Worm (Caenorhabditis elegans): Measurements from ENCODE around the gene B0304.4.

ce11 chrII:4474005-4474655 lies 48.9 kb downstream of the B0304.4 start:
- TF ChIP-seq klf-2 (GFP tag; conservative IDR thresholded peaks at IDR 0.05), result no peak
- TF ChIP-seq tab-1 (GFP tag; IDR thresholded peaks at IDR 0.05), result no peak
- no peak for TF ChIP-seq T22C8.4 (GFP tag; IDR thresholded peaks at IDR 0.05)
- no peak for TF ChIP-seq ztf-29 (GFP tag; IDR thresholded peaks at IDR 0.05)
- no peak for TF ChIP-seq med-1 (GFP tag; optimal IDR thresholded peaks at IDR 0.05; ENCODE audit: insufficient read depth)
- TF ChIP-seq cog-1 (tag; optimal IDR thresholded peaks at IDR 0.05), result no peak
- no peak for TF ChIP-seq ztf-23 (GFP tag; IDR thresholded peaks at IDR 0.05)
- no peak for TF ChIP-seq ref-1 (GFP tag; conservative IDR thresholded peaks at IDR 0.05)
